Fruit fly (Drosophila melanogaster): ENCODE results near the gene CG46394.
A peak's percentile ranks its signal among the peaks of the same experiment; 100 is the strongest.

DNA sequence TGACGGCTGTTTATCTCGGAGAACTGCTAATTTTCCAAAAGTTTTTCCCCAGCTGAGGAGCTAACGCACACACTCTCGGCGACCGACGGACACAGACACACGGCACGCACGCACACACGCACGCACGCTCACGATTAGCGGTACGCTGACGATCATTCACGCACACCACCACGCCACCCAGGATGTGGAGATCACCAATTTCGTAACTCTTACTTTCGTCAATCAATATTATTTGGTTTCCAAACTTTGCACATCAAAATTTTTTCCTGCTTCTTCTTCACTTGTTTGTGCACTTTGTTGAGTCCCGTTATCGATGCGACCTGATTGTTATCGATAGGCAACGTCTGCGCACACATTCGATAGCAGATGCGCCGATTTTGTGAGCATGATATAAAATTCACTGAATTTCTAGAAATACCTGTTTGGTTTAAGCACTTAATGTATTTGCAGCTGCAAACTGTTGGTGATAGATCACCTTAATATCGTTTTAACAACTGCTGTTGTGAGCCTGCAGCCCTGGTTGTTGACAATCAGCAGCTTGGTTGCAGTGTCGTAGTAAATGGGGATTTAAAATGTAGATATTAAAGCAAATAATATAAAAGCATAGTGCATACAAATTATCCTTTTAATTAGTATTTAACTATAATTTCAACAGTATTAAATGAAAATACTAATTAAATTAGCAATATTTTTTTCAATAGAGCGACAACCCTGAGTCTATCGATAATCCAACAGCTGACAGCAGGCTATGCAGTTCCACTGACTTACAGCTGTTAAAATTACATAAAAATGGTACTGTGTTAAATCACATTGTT lies 38.0 kb upstream of the CG46394 start, which contains the start of the genes CG7394 and Mob2:
- TF ChIP-seq CrebA (GFP tag; optimal IDR thresholded peaks at IDR 0.05; ENCODE audit: borderline replicate concordance) (peak; percentile 22), dsf (GFP tag; optimal IDR thresholded peaks at IDR 0.05; ENCODE audit: borderline replicate concordance) (peak; percentile 91), lola (GFP tag; optimal IDR thresholded peaks at IDR 0.05) (no peak), HLH106 (tag; optimal IDR thresholded peaks at IDR 0.05) (peak; percentile 87), Myc (optimal IDR thresholded peaks at IDR 0.05) (no peak), GATAd (GFP tag; optimal IDR thresholded peaks at IDR 0.05) (peak; percentile 82), Hr83 (GFP tag; optimal IDR thresholded peaks at IDR 0.05; ENCODE audit: poor library complexity, severe bottlenecking) (peak; percentile 43), fru (GFP tag; optimal IDR thresholded peaks at IDR 0.05) (peak; percentile 88), OdsH (GFP tag; optimal IDR thresholded peaks at IDR 0.05) (peak; percentile 94), sage (GFP tag; optimal IDR thresholded peaks at IDR 0.05) (peak; percentile 81), usp (GFP tag; optimal IDR thresholded peaks at IDR 0.05) (no peak), psq (GFP tag; optimal IDR thresholded peaks at IDR 0.05) (peak; percentile 88), dmrt93B (GFP tag; optimal IDR thresholded peaks at IDR 0.05) (peak; percentile 63), h (GFP tag; optimal IDR thresholded peaks at IDR 0.05) (peak; percentile 94)

All from whole organism, wandering third instar larva.